Fruit fly (Drosophila melanogaster): ENCODE data around the gene CG32817.

The CG32817 gene

dm6 chrX:493445-494190, 14.8 kb downstream of the CG32817 start, which contains the start of gene CG17896 (continued):
- TF ChIP-seq CG18619 (GFP tag; optimal IDR thresholded peaks at IDR 0.05) (peak; percentile 97), lola (GFP tag; optimal IDR thresholded peaks at IDR 0.05) (peak in 2 of 3 experiments; percentile 50 to 76), dmrt11E (tag; optimal IDR thresholded peaks at IDR 0.05) (peak; percentile 72), CG4404 (GFP tag; IDR thresholded peaks at IDR 0.05) (peak; percentile 95), HHEX (GFP tag; optimal IDR thresholded peaks at IDR 0.05) (peak; percentile 98), CG1832 (GFP tag; optimal IDR thresholded peaks at IDR 0.05) (no peak), Lpt (GFP tag; optimal IDR thresholded peaks at IDR 0.05) (no peak), ttk (GFP tag; IDR thresholded peaks at IDR 0.05) (peak; percentile 97), YL-1 (GFP tag; optimal IDR thresholded peaks at IDR 0.05) (peak; percentile 39), pb (GFP tag; optimal IDR thresholded peaks at IDR 0.05) (peak; percentile 98), CG8388 (GFP tag; optimal IDR thresholded peaks at IDR 0.05) (peak; percentile 91), gro (GFP tag; optimal IDR thresholded peaks at IDR 0.05) (peak; percentile 99), kay (GFP tag; optimal IDR thresholded peaks at IDR 0.05) (peak; percentile 94), Stat92E (GFP tag; optimal IDR thresholded peaks at IDR 0.05) (peak in 1 of 3 experiments; percentile 13), yki (optimal IDR thresholded peaks at IDR 0.05) (no peak), CG6813 (GFP tag; optimal IDR thresholded peaks at IDR 0.05) (peak; percentile 97), CG11085 (GFP tag; IDR thresholded peaks at IDR 0.05) (peak; percentile 99), CG31388 (GFP tag; optimal IDR thresholded peaks at IDR 0.05) (peak; percentile 96), oc (tag; optimal IDR thresholded peaks at IDR 0.05) (peak; percentile 95), CG7928 (GFP tag; optimal IDR thresholded peaks at IDR 0.05) (peak; percentile 83), pita (GFP tag; optimal IDR thresholded peaks at IDR 0.05) (no peak), CG16779 (GFP tag; IDR thresholded peaks at IDR 0.05) (peak; percentile 99), sd (tag; optimal IDR thresholded peaks at IDR 0.05) (peak; percentile 95), bbx (GFP tag; IDR thresholded peaks at IDR 0.05; ENCODE audit: partially characterized antibody) (no peak), ind (GFP tag; optimal IDR thresholded peaks at IDR 0.05) (peak; percentile 99), usp (GFP tag; optimal IDR thresholded peaks at IDR 0.05) (no peak), CG4617 (GFP tag; optimal IDR thresholded peaks at IDR 0.05; ENCODE audit: borderline replicate concordance) (peak; percentile 93), Chrac-16 (GFP tag; optimal IDR thresholded peaks at IDR 0.05) (peak; percentile 98), CG10431 (GFP tag; optimal IDR thresholded peaks at IDR 0.05) (peak; percentile 53), tll (GFP tag; optimal IDR thresholded peaks at IDR 0.05) (no peak), Sox100B (GFP tag; optimal IDR thresholded peaks at IDR 0.05) (peak; percentile 92), eve (GFP tag; optimal IDR thresholded peaks at IDR 0.05) (no peak), ranshi (GFP tag; IDR thresholded peaks at IDR 0.05) (peak; percentile 98), CG13624 (GFP tag; optimal IDR thresholded peaks at IDR 0.05) (peak; percentile 99), ERR (GFP tag; optimal IDR thresholded peaks at IDR 0.05) (peak; percentile 98), Sox102F (GFP tag; optimal IDR thresholded peaks at IDR 0.05) (peak; percentile 97), btn (GFP tag; optimal IDR thresholded peaks at IDR 0.05) (peak; percentile 92), br (optimal IDR thresholded peaks at IDR 0.05) (no peak), Nf-YC (tag; optimal IDR thresholded peaks at IDR 0.05) (peak; percentile 76), CG16813 (GFP tag; IDR thresholded peaks at IDR 0.05; ENCODE audit: partially characterized antibody) (no peak), nerfin-1 (tag; optimal IDR thresholded peaks at IDR 0.05) (peak; percentile 85), Ptx1 (GFP tag; IDR thresholded peaks at IDR 0.05) (peak; percentile 98), Adf1 (GFP tag; IDR thresholded peaks at IDR 0.05) (peak; percentile 88), HLH3B (GFP tag; IDR thresholded peaks at IDR 0.05) (peak; percentile 97), az2 (GFP tag; optimal IDR thresholded peaks at IDR 0.05) (peak; percentile 94), CG11560 (tag; IDR thresholded peaks at IDR 0.05) (peak; percentile 94), rib (GFP tag; IDR thresholded peaks at IDR 0.05) (peak; percentile 99), jigr1 (GFP tag; IDR thresholded peaks at IDR 0.05) (peak; percentile 95), CG14860 (GFP tag; IDR thresholded peaks at IDR 0.05; ENCODE audit: partially characterized antibody) (no peak)

Measured in whole organism, embryonic.